Worm (Caenorhabditis elegans) whole organism, L4/young adult: ENCODE measurements around the gene lys-4.

Experiments used
- W03F9.2 ChIP-seq: fragments of 150-350 bp; optimal IDR thresholded peaks from 2 replicates; lab custom pipeline; 2014; ENCODE audit warnings: missing biosample characterization, missing genetic modification characterization
- dao-5 ChIP-seq: sonication (generic microtip); optimal IDR thresholded peaks from 2 replicates; lab custom pipeline; 2016; ENCODE audit warnings: missing genotype, missing genetic modification characterization, moderate library complexity, missing compliant biosample characterization
- him-1 ChIP-seq: sonication (generic microtip); optimal IDR thresholded peaks from 2 replicates; lab custom pipeline; 2016; ENCODE audit warnings: missing genotype, missing genetic modification reagents, missing genetic modification characterization, missing compliant biosample characterization

DNA sequence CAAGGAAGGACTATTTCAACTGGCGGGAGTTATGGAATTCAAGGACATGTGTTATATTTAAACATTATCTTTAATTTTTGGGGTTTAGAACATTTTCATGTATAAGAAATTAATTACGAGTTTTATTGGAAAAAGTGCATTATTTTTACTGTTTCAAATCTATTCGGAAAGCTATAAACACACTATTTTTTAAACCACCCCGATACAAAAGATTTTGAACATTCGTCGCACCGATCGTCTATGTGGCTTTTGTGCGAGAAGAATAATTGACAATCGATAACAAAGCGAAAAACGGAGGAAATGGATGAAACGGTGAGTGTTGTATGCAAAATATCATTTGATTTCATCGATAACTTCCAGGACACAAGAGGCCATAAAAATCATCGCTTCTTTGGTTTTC, 42.0 kb upstream of the lys-4 start, which contains the start of gene ZK809.9:
- TF ChIP-seq W03F9.2 (tag; lab: Kevin White, UChicago) = no peak
- TF ChIP-seq him-1 (tag; lab: Kevin White, UChicago) = no peak
- TF ChIP-seq dao-5 (tag; lab: Kevin White, UChicago) = no peak
